Fruit fly (Drosophila melanogaster) whole organism, embryonic: Measurements from ENCODE around the gene CG33796.

Experiments
- Aef1 ChIP-seq: fragments of 200-800 bp; sonication (Bioruptor generic); IDR thresholded peaks from 3 replicates; pipeline ENCODE4 v1.3.6; 2022; ENCODE audit warnings: missing biosample characterization, missing genetic modification characterization
- Atf-2 ChIP-seq: fragments of 200-800 bp; sonication (Bioruptor generic); optimal IDR thresholded peaks from 2 replicates; lab custom pipeline; 2016; ENCODE audit warnings: missing biosample characterization, missing genetic modification characterization
- BEAF-32 ChIP-seq: fragments of 200-800 bp; sonication (Bioruptor generic); optimal IDR thresholded peaks from 3 replicates; lab custom pipeline; 2017; ENCODE audit warnings: missing biosample characterization, missing genetic modification characterization, mild to moderate bottlenecking, moderate library complexity, missing genetic modification reagents
- BtbVII ChIP-seq: fragments of 200-800 bp; sonication (Bioruptor generic); optimal IDR thresholded peaks from 3 replicates; lab custom pipeline; 2017; ENCODE audit warnings: missing biosample characterization, mild to moderate bottlenecking, missing genetic modification characterization
- CG10321 ChIP-seq: fragments of 200-800 bp; sonication (Bioruptor generic); IDR thresholded peaks from 2 replicates; pipeline ENCODE4 v1.3.6; 2022; ENCODE audit warnings: missing biosample characterization, missing genetic modification characterization
- CG10654 ChIP-seq: fragments of 200-800 bp; sonication (Bioruptor generic); optimal IDR thresholded peaks from 2 replicates; lab custom pipeline; 2016; ENCODE audit warnings: missing biosample characterization, missing genetic modification characterization
- CG12299 ChIP-seq: fragments of 200-800 bp; sonication (Bioruptor generic); optimal IDR thresholded peaks from 2 replicates; lab custom pipeline; 2018; ENCODE audit warnings: missing biosample characterization, mild to moderate bottlenecking, missing genetic modification characterization
- CG12391 ChIP-seq: fragments of 200-800 bp; sonication (Bioruptor generic); optimal IDR thresholded peaks from 3 replicates; lab custom pipeline; 2018; ENCODE audit warnings: missing biosample characterization, mild to moderate bottlenecking, missing genetic modification characterization, moderate library complexity
- CG13894 ChIP-seq: fragments of 200-800 bp; sonication (Bioruptor generic); optimal IDR thresholded peaks from 3 replicates; lab custom pipeline; 2018; ENCODE audit warnings: missing biosample characterization, mild to moderate bottlenecking, missing genetic modification characterization, moderate library complexity
- CG14050 ChIP-seq: fragments of 200-800 bp; sonication (Bioruptor generic); IDR thresholded peaks from 3 replicates; pipeline ENCODE4 v1.3.6; 2022; ENCODE audit warnings: missing biosample characterization, missing genetic modification characterization
- CG14441 ChIP-seq: fragments of 200-800 bp; sonication (Bioruptor generic); IDR thresholded peaks from 2 replicates; pipeline ENCODE4 v1.3.6; 2022; ENCODE audit warnings: missing biosample characterization, missing genetic modification characterization
- CG14710 ChIP-seq: fragments of 200-800 bp; sonication (Bioruptor generic); optimal IDR thresholded peaks from 3 replicates; lab custom pipeline; 2019; ENCODE audit warnings: missing biosample characterization, mild to moderate bottlenecking, missing genetic modification characterization, moderate library complexity
- CG1647 ChIP-seq: fragments of 200-800 bp; sonication (Bioruptor generic); optimal IDR thresholded peaks from 3 replicates; lab custom pipeline; 2016; ENCODE audit warnings: missing biosample characterization, missing genetic modification characterization
- CG17385 ChIP-seq: fragments of 200-800 bp; sonication (Bioruptor generic); optimal IDR thresholded peaks from 3 replicates; lab custom pipeline; 2018; ENCODE audit warnings: missing biosample characterization, mild to moderate bottlenecking, missing genetic modification characterization
- CG17802 ChIP-seq: fragments of 200-800 bp; sonication (Bioruptor generic); optimal IDR thresholded peaks from 2 replicates; lab custom pipeline; 2018; ENCODE audit warnings: missing biosample characterization, mild to moderate bottlenecking, missing genetic modification characterization, moderate library complexity
- CG3163 ChIP-seq: fragments of 200-800 bp; sonication (Bioruptor generic); optimal IDR thresholded peaks from 3 replicates; lab custom pipeline; 2016; ENCODE audit warnings: missing biosample characterization, missing genetic modification characterization
- CG32532 ChIP-seq: fragments of 200-800 bp; sonication (Bioruptor generic); IDR thresholded peaks from 2 replicates; pipeline ENCODE4 v1.3.6; 2022; ENCODE audit warnings: missing biosample characterization, missing genetic modification characterization
- CG4282 ChIP-seq: fragments of 200-800 bp; sonication (Bioruptor generic); optimal IDR thresholded peaks from 2 replicates; lab custom pipeline; 2016; ENCODE audit warnings: missing biosample characterization, missing genetic modification characterization
- CG4854 ChIP-seq: fragments of 200-800 bp; sonication (Bioruptor generic); optimal IDR thresholded peaks from 2 replicates; lab custom pipeline; 2016; ENCODE audit warnings: missing biosample characterization, missing genetic modification characterization, inconsistent platforms
- CG7963 ChIP-seq: fragments of 200-800 bp; sonication (Bioruptor generic); IDR thresholded peaks from 3 replicates; pipeline ENCODE4 v1.3.6; 2022; ENCODE audit warnings: missing biosample characterization, missing genetic modification characterization; ENCODE audit not compliant: partially characterized antibody
- CG8089 ChIP-seq: fragments of 200-800 bp; sonication (Bioruptor generic); optimal IDR thresholded peaks from 3 replicates; lab custom pipeline; 2016; ENCODE audit warnings: missing biosample characterization, missing genetic modification characterization
- CG9876 ChIP-seq: fragments of 200-800 bp; sonication (Bioruptor generic); optimal IDR thresholded peaks from 2 replicates; lab custom pipeline; 2016; ENCODE audit warnings: missing biosample characterization, missing genetic modification characterization
- CG9932 ChIP-seq: fragments of 200-800 bp; sonication (Bioruptor generic); IDR thresholded peaks from 2 replicates; pipeline ENCODE4 v1.3.6; 2022; ENCODE audit warnings: missing biosample characterization, missing genetic modification characterization
- D ChIP-seq, 2 experiments: fragments of 200-800 bp in 1 of 2; fragments of >200 bp in 1 of 2; sonication (Bioruptor generic) in 1 of 2; optimal IDR thresholded peaks; 2 replicates in 1 of 2; 3 replicates in 1 of 2; lab custom pipeline; 2017; ENCODE audit warnings: mild to moderate bottlenecking in 1 of 2, missing biosample characterization in 1 of 2, missing genetic modification characterization in 1 of 2, missing genetic modification reagents in 1 of 2
- Deaf1 ChIP-seq: fragments of 200-800 bp; optimal IDR thresholded peaks from 3 replicates; lab custom pipeline; 2019; ENCODE audit warnings: missing biosample characterization, mild to moderate bottlenecking, missing genetic modification characterization, moderate library complexity
- Dfd ChIP-seq, 2 experiments: fragments of >200 bp; optimal IDR thresholded peaks; 2 replicates each; lab custom pipeline; 2017; ENCODE audit warnings: missing biosample characterization in 2 of 2, missing genetic modification characterization in 2 of 2
- Dip3 ChIP-seq: fragments of 200-800 bp; sonication (Bioruptor generic); optimal IDR thresholded peaks from 3 replicates; lab custom pipeline; 2016; ENCODE audit warnings: missing biosample characterization, missing genetic modification characterization
- Fer1 ChIP-seq: fragments of 200-800 bp; sonication (Bioruptor generic); optimal IDR thresholded peaks from 2 replicates; lab custom pipeline; 2017; ENCODE audit warnings: missing biosample characterization, mild to moderate bottlenecking, missing genetic modification characterization
- Gsc ChIP-seq: fragments of 200-800 bp; sonication (Bioruptor generic); IDR thresholded peaks from 2 replicates; pipeline ENCODE4 v1.3.6; 2022; ENCODE audit warnings: missing biosample characterization, missing genetic modification characterization
- HLH54F ChIP-seq: fragments of 200-800 bp; sonication (Bioruptor generic); optimal IDR thresholded peaks from 3 replicates; lab custom pipeline; 2016; ENCODE audit warnings: missing biosample characterization, missing genetic modification characterization
- Hand ChIP-seq: fragments of 200-800 bp; sonication (Bioruptor generic); optimal IDR thresholded peaks from 2 replicates; lab custom pipeline; 2017; ENCODE audit warnings: mild to moderate bottlenecking, missing biosample characterization, missing genetic modification reagents, missing genetic modification characterization
- Hey ChIP-seq: fragments of 200-800 bp; sonication (Bioruptor generic); optimal IDR thresholded peaks from 3 replicates; lab custom pipeline; 2018; ENCODE audit warnings: missing biosample characterization, mild to moderate bottlenecking, missing genetic modification characterization
- MESR4 ChIP-seq: fragments of 200-800 bp; sonication (Bioruptor generic); optimal IDR thresholded peaks from 2 replicates; lab custom pipeline; 2018; ENCODE audit warnings: missing biosample characterization, mild to moderate bottlenecking, missing genetic modification characterization, moderate library complexity
- Nf-YB ChIP-seq: fragments of 200-800 bp; sonication (Bioruptor generic); optimal IDR thresholded peaks from 3 replicates; lab custom pipeline; 2019; ENCODE audit warnings: missing biosample characterization, mild to moderate bottlenecking, missing genetic modification characterization, moderate library complexity
- Opbp ChIP-seq: fragments of 200-800 bp; sonication (Bioruptor generic); IDR thresholded peaks from 3 replicates; pipeline ENCODE4 v1.3.6; 2022; ENCODE audit warnings: missing biosample characterization, missing genetic modification characterization; ENCODE audit not compliant: partially characterized antibody
- TFAM ChIP-seq: fragments of 200-800 bp; sonication (Bioruptor generic); optimal IDR thresholded peaks from 2 replicates; lab custom pipeline; 2017; ENCODE audit warnings: missing biosample characterization, missing genetic modification characterization, inconsistent platforms
- ac ChIP-seq: fragments of 200-800 bp; sonication (Bioruptor generic); optimal IDR thresholded peaks from 3 replicates; lab custom pipeline; 2017; ENCODE audit warnings: missing biosample characterization, mild to moderate bottlenecking, missing genetic modification characterization
- cas ChIP-seq: fragments of 200-800 bp; sonication (Bioruptor generic); IDR thresholded peaks from 2 replicates; pipeline ENCODE4 v1.3.6; 2022; ENCODE audit warnings: missing biosample characterization, missing genetic modification characterization
- dimm ChIP-seq: fragments of 200-800 bp; sonication (Bioruptor generic); IDR thresholded peaks from 2 replicates; pipeline ENCODE4 v1.3.6; 2022; ENCODE audit warnings: missing biosample characterization, missing genetic modification characterization
- ftz-f1 ChIP-seq: fragments of 200-800 bp; sonication (Bioruptor generic); optimal IDR thresholded peaks from 2 replicates; lab custom pipeline; 2016; ENCODE audit warnings: missing biosample characterization, missing genetic modification characterization
- grn ChIP-seq: fragments of 200-800 bp; sonication (Bioruptor generic); optimal IDR thresholded peaks from 3 replicates; lab custom pipeline; 2017; ENCODE audit warnings: missing biosample characterization, missing genetic modification characterization
- gt ChIP-seq: fragments of 200-800 bp; sonication (Bioruptor generic); IDR thresholded peaks from 2 replicates; pipeline ENCODE4 v1.3.6; 2022; ENCODE audit warnings: missing biosample characterization, missing genetic modification characterization
- ham ChIP-seq: fragments of 200-800 bp; sonication (Bioruptor generic); IDR thresholded peaks from 2 replicates; pipeline ENCODE4 v1.3.6; 2022; ENCODE audit warnings: missing biosample characterization, missing genetic modification characterization
- hb ChIP-seq: fragments of 200-800 bp; sonication (Bioruptor generic); IDR thresholded peaks from 3 replicates; pipeline ENCODE4 v1.3.6; 2022; ENCODE audit warnings: missing biosample characterization, missing genetic modification characterization; ENCODE audit not compliant: partially characterized antibody
- jing ChIP-seq: fragments of 200-800 bp; sonication (Bioruptor generic); optimal IDR thresholded peaks from 2 replicates; lab custom pipeline; 2018; ENCODE audit warnings: missing biosample characterization, mild to moderate bottlenecking, missing genetic modification characterization
- row ChIP-seq: fragments of 200-800 bp; sonication (Bioruptor generic); IDR thresholded peaks from 3 replicates; pipeline ENCODE4 v1.3.6; 2022; ENCODE audit warnings: missing biosample characterization, missing genetic modification characterization
- sens ChIP-seq: fragments of 200-800 bp; sonication (Bioruptor generic); peaks from one replicate; lab custom pipeline; 2016; ENCODE audit warnings: missing biosample characterization, missing genetic modification characterization
- sens-2 ChIP-seq: fragments of 200-800 bp; sonication (Bioruptor generic); IDR thresholded peaks from 2 replicates; pipeline ENCODE4 v1.3.6; 2022; ENCODE audit warnings: missing biosample characterization, missing genetic modification characterization
- tgo ChIP-seq: fragments of 200-800 bp; sonication (Bioruptor generic); IDR thresholded peaks from 3 replicates; pipeline ENCODE4 v1.3.6; 2022; ENCODE audit warnings: missing biosample characterization, missing genetic modification characterization
- ttk ChIP-seq: fragments of 200-800 bp; sonication (Bioruptor generic); IDR thresholded peaks from 2 replicates; pipeline ENCODE4 v2.1.2; 2022; ENCODE audit warnings: missing biosample characterization, missing genetic modification characterization
- zen ChIP-seq: fragments of 200-800 bp; sonication (Bioruptor generic); optimal IDR thresholded peaks from 3 replicates; lab custom pipeline; 2018; ENCODE audit warnings: missing biosample characterization, mild to moderate bottlenecking, missing genetic modification characterization, moderate library complexity

The CG33796 gene

DNA sequence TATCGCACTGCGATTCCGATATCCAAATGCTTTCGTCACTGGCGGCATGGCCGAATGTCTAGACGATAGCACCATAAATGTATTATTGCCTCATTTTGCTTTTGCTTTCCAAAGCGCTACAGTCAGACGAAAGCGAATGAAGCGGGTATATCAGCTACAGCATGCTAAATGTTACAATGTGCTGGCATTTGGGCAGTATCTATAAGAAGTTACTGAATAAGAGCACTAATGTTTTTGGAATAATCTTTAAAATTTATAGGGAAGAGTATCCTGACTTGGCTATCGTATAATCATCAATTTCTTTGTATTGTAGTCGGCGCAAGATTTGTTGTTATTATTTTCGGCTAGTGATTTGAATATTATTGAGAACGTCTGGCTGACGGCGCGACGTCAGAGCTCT is 33.3 kb upstream of the CG33796 start (continued):
- 0 out of 2 replicates have a peak, but pooled peaks have one; percentile 30 for TF ChIP-seq gt (GFP tag; lab: Robert Waterston, UW)
- TF ChIP-seq CG1647 (GFP tag; lab: Kevin White, UChicago): peak; percentile 62
- peak; percentile 33 for TF ChIP-seq CG17802 (tag; lab: Kevin White, UChicago)
- TF ChIP-seq Atf-2 (GFP tag; lab: Kevin White, UChicago): peak; percentile 65
- no peak for TF ChIP-seq BEAF-32 (GFP tag; lab: Kevin White, UChicago)
- peak; percentile 84 for TF ChIP-seq tgo
- peak; percentile 28 for TF ChIP-seq jing (GFP tag; lab: Kevin White, UChicago)
- TF ChIP-seq dimm (GFP tag; lab: Robert Waterston, UW): peak; percentile 61; the same call in 1 of the 2 replicates
- TF ChIP-seq CG3163: peak; percentile 35
- no peak for TF ChIP-seq CG7963 (GFP tag; lab: Robert Waterston, UW)
- peak; percentile 67; the same call in 1 of the 2 replicates for TF ChIP-seq ham (GFP tag; lab: Robert Waterston, UW)
- no peak for TF ChIP-seq zen (tag; lab: Kevin White, UChicago)
- peak; percentile 65; the same call in 1 of the 2 replicates for TF ChIP-seq cas (GFP tag; lab: Robert Waterston, UW)
- no peak for TF ChIP-seq CG10321 (GFP tag; lab: Robert Waterston, UW)
- no peak for TF ChIP-seq grn (GFP tag; lab: Kevin White, UChicago)
- peak; percentile 2 for TF ChIP-seq MESR4 (GFP tag; lab: Kevin White, UChicago)
- TF ChIP-seq CG9876 (GFP tag; lab: Kevin White, UChicago): peak; percentile 38
- no peak for TF ChIP-seq Fer1 (GFP tag; lab: Kevin White, UChicago)
- peak; percentile 32 for TF ChIP-seq CG8089 (GFP tag; lab: Kevin White, UChicago)
- TF ChIP-seq Hey (tag; lab: Kevin White, UChicago): no peak
- TF ChIP-seq Dip3 (GFP tag; lab: Kevin White, UChicago): peak; percentile 79
- no peak for TF ChIP-seq ftz-f1 (GFP tag; lab: Kevin White, UChicago)
- TF ChIP-seq ac: no peak
- peak; percentile 70 for TF ChIP-seq CG13894 (tag; lab: Kevin White, UChicago)
- peak; percentile 83 for TF ChIP-seq ttk (GFP tag; lab: Robert Waterston, UW)
- peak; percentile 35 for TF ChIP-seq CG4282 (GFP tag; lab: Kevin White, UChicago)
- no peak for TF ChIP-seq CG9932 (GFP tag; lab: Robert Waterston, UW)
- peak; percentile 61 for TF ChIP-seq Hand (GFP tag; lab: Kevin White, UChicago)
- TF ChIP-seq TFAM (GFP tag; lab: Kevin White, UChicago): no peak
- peak; percentile 44; the same call in 1 of the 2 replicates for TF ChIP-seq Gsc
- TF ChIP-seq hb (GFP tag; lab: Robert Waterston, UW): 0 out of 3 replicates have a peak, but pooled peaks have one; percentile 41
- TF ChIP-seq CG12299 (tag; lab: Kevin White, UChicago): peak; percentile 40
- peak; percentile 90 for TF ChIP-seq Aef1 (GFP tag; lab: Robert Waterston, UW)
- no peak for TF ChIP-seq Opbp (GFP tag; lab: Robert Waterston, UW)
- TF ChIP-seq Nf-YB: peak; percentile 24
- TF ChIP-seq CG12391: peak; percentile 59
- peak; percentile 92 for TF ChIP-seq CG32532 (GFP tag; lab: Robert Waterston, UW)
- peak; percentile 58; the same call in 1 of the 2 replicates for TF ChIP-seq sens-2 (GFP tag; lab: Robert Waterston, UW)
- peak; percentile 90 for TF ChIP-seq row (GFP tag; lab: Robert Waterston, UW)
- TF ChIP-seq HLH54F (GFP tag; lab: Kevin White, UChicago): peak; percentile 78
- TF ChIP-seq D (optimal IDR thresholded peaks at IDR 0.05; lab: Kevin White, UChicago): no peak
- TF ChIP-seq D (GFP tag; optimal IDR thresholded peaks at IDR 0.05; lab: Kevin White, UChicago): peak; percentile 42
- no peak for TF ChIP-seq Dfd (GFP tag; optimal IDR thresholded peaks at IDR 0.05; lab: Kevin White, UChicago)
- TF ChIP-seq CG14441 (GFP tag; lab: Robert Waterston, UW): peak; percentile 87
- peak; percentile 76 for TF ChIP-seq CG17385 (GFP tag; lab: Kevin White, UChicago)
- TF ChIP-seq CG4854 (GFP tag; lab: Kevin White, UChicago): peak; percentile 58
- peak; percentile 59 for TF ChIP-seq Deaf1
- peak; percentile 66 for TF ChIP-seq CG10654 (GFP tag; lab: Kevin White, UChicago)
- TF ChIP-seq CG14050 (GFP tag; lab: Robert Waterston, UW): peak; percentile 80
- TF ChIP-seq CG14710 (tag; lab: Kevin White, UChicago): no peak
- peak; percentile 73 for TF ChIP-seq BtbVII (GFP tag; lab: Kevin White, UChicago)
- peak; percentile 94 for TF ChIP-seq sens
